Fruit fly (Drosophila melanogaster) whole organism, adult: Measurements from ENCODE around the gene CG44837.

Source experiments
- CG11617 ChIP-seq: fragments of 200-800 bp; sonication (Bioruptor generic); optimal IDR thresholded peaks from 2 replicates; lab custom pipeline; 2017; ENCODE audit warnings: mild to moderate bottlenecking, missing biosample characterization, missing genetic modification reagents, missing genetic modification characterization
- CG12768 ChIP-seq: fragments of 200-800 bp; sonication (Bioruptor generic); optimal IDR thresholded peaks from 2 replicates; lab custom pipeline; 2017; ENCODE audit warnings: missing biosample characterization, missing genetic modification characterization, mild to moderate bottlenecking, moderate library complexity, missing genetic modification reagents
- CG14711 ChIP-seq: fragments of 200-800 bp; sonication (Bioruptor generic); optimal IDR thresholded peaks from 2 replicates; lab custom pipeline; 2018; ENCODE audit warnings: missing biosample characterization, mild to moderate bottlenecking, missing genetic modification characterization, moderate library complexity
- CG1620 ChIP-seq: fragments of 200-800 bp; sonication (Bioruptor generic); optimal IDR thresholded peaks from 2 replicates; lab custom pipeline; 2016; ENCODE audit warnings: missing biosample characterization, missing genetic modification characterization
- CG33017 ChIP-seq: fragments of 200-800 bp; sonication (Bioruptor generic); optimal IDR thresholded peaks from 2 replicates; lab custom pipeline; 2018; ENCODE audit warnings: missing biosample characterization, mild to moderate bottlenecking, missing genetic modification characterization, moderate library complexity
- CG5204 ChIP-seq: fragments of 200-800 bp; sonication (Bioruptor generic); optimal IDR thresholded peaks from 2 replicates; lab custom pipeline; 2016; ENCODE audit warnings: missing biosample characterization, missing genetic modification characterization
- CG7045 ChIP-seq: fragments of 200-800 bp; sonication (Bioruptor generic); optimal IDR thresholded peaks from 2 replicates; lab custom pipeline; 2017; ENCODE audit warnings: missing biosample characterization, mild to moderate bottlenecking, missing genetic modification characterization
- CG7101 ChIP-seq: fragments of 200-800 bp; sonication (Bioruptor generic); optimal IDR thresholded peaks from 2 replicates; lab custom pipeline; 2018; ENCODE audit warnings: missing biosample characterization, mild to moderate bottlenecking, missing genetic modification characterization, moderate library complexity
- Clk ChIP-seq: fragments of 200-800 bp; sonication (Bioruptor generic); optimal IDR thresholded peaks from 2 replicates; lab custom pipeline; 2017; ENCODE audit warnings: missing biosample characterization, missing genetic modification characterization
- Crg-1 ChIP-seq: fragments of 200-800 bp; sonication (Bioruptor generic); optimal IDR thresholded peaks from 2 replicates; lab custom pipeline; 2016; ENCODE audit warnings: missing biosample characterization, missing genetic modification characterization
- Hr96 ChIP-seq: fragments of 200-800 bp; sonication (Bioruptor generic); optimal IDR thresholded peaks from 2 replicates; lab custom pipeline; 2016; ENCODE audit warnings: missing biosample characterization, missing genetic modification characterization
- Mnt ChIP-seq: fragments of 200-800 bp; sonication (Bioruptor generic); optimal IDR thresholded peaks from 2 replicates; lab custom pipeline; 2016; ENCODE audit warnings: missing biosample characterization, mild to moderate bottlenecking, missing genetic modification characterization
- bab1 ChIP-seq: fragments of 200-800 bp; sonication (Bioruptor generic); optimal IDR thresholded peaks from 3 replicates; lab custom pipeline; 2019; ENCODE audit warnings: missing biosample characterization, mild to moderate bottlenecking, missing genetic modification characterization, moderate library complexity
- cic ChIP-seq: fragments of 200-800 bp; sonication (Bioruptor generic); optimal IDR thresholded peaks from 2 replicates; lab custom pipeline; 2017; ENCODE audit warnings: missing biosample characterization, mild to moderate bottlenecking, missing genetic modification characterization, moderate library complexity
- cnc ChIP-seq, 2 experiments: fragments of >200 bp; optimal IDR thresholded peaks; 2 replicates each; lab custom pipeline; 2017
- kay ChIP-seq: fragments of 200-800 bp; sonication (Bioruptor generic); peaks from one replicate; lab custom pipeline; 2016; ENCODE audit warnings: missing biosample characterization, missing genetic modification characterization, borderline replicate concordance
- ovo ChIP-seq: fragments of 200-800 bp; sonication (Bioruptor generic); optimal IDR thresholded peaks from 2 replicates; lab custom pipeline; 2016; ENCODE audit warnings: missing biosample characterization, missing genetic modification characterization
- pad ChIP-seq: fragments of 200-800 bp; sonication (Bioruptor generic); optimal IDR thresholded peaks from 3 replicates; lab custom pipeline; 2017; ENCODE audit warnings: missing biosample characterization, missing genetic modification characterization, mild to moderate bottlenecking, moderate library complexity, missing genetic modification reagents
- tj ChIP-seq: fragments of 200-800 bp; sonication (Bioruptor generic); optimal IDR thresholded peaks from 3 replicates; lab custom pipeline; 2017; ENCODE audit warnings: missing biosample characterization, mild to moderate bottlenecking, missing genetic modification characterization, moderate library complexity
- toe ChIP-seq: fragments of 200-800 bp; sonication (Bioruptor generic); optimal IDR thresholded peaks from 2 replicates; lab custom pipeline; 2016; ENCODE audit warnings: missing biosample characterization, missing genetic modification characterization

Gene CG44837

DNA sequence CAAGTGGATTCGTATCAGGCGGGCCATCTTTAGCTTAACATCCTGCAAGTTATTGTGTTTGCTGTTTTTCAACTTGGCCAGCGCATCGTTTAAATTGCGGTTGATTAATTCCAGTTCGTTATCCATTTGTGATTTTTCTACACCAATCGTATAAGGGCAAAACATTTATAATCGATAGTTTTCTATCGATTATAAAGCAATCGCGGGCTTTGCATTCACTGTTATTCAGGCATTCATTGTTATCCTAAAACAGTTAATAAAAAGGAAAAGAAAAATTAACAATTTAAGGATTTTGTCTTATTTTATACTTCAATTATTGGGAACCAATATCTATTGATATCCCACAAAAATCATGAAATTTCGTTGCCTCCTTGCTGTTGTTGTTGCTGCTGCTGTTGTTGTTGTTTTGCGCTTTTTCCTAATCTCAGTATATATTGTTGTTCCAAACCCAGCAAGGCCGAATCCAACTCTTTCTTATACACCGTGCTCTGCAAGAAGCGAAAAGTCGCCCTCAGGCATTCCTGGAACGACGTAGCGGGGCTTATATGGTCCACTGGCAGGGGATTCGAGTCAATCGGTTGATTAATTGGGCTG is 113.0 kb downstream of the CG44837 start, which contains the start of gene CG32095:
TSS of gene CG32095 (minus strand) at position 173 of the 594 bp plus-strand sequence.
- TF ChIP-seq tj (no peak), bab1 (GFP tag; lab: Kevin White, UChicago) (no peak), toe (GFP tag; lab: Kevin White, UChicago) (no peak), CG7045 (GFP tag; lab: Kevin White, UChicago) (no peak), cnc (optimal IDR thresholded peaks at IDR 0.05; lab: Kevin White, UChicago) (no peak), kay (GFP tag; lab: Kevin White, UChicago) (no peak), Hr96 (GFP tag; lab: Kevin White, UChicago) (no peak), Mnt (GFP tag; lab: Kevin White, UChicago) (no peak), Clk (no peak), CG1620 (GFP tag; lab: Kevin White, UChicago) (no peak), CG12768 (no peak)

DNA sequence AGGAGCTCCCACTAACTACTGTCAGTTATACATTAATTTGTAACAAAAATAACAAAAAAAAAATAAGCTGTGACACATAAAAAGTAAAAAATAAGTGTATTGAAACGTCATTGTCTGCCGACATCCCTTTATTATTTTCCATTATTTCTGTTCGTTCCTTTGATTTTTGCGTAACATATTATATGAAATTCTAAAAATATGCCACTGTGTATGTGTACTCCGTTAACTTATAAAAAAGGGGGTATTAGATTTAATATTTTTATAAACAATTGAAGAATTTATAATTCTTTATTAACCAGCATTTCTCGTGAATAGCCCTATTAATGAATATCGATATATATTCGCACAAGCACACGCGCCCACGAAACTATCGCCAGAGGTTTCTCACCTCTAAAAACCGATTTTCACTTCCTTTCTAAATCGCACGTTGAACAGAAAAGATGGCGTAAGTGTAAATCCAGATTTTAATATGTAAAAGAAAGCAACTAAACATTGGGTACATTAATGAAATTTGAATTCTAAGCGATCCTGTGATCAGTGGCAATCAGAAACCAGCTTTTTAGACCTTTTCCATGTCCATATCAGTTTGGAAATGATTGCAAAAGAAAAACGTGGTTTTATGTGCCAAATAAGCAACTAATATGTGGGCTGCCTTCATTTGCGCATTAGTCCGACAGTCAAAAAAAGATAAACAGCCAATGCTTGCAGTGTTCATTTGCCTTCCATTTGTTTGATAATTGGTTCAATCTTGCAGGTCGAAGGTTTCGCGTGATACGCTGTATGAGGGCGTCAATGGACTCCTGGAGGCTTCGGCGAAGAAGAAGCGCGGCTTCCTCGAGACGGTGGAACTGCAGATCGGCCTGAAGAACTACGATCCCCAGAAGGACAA is 116.0 kb downstream of the CG44837 start, which contains the start of gene RpL10Ab:
TSS of gene RpL10Ab (plus strand) at position 406 of the 889 bp plus-strand sequence.
- TF ChIP-seq Hr96 (GFP tag; lab: Kevin White, UChicago) (peak; percentile 50), cnc (optimal IDR thresholded peaks at IDR 0.05; lab: Kevin White, UChicago) (no peak), Mnt (GFP tag; lab: Kevin White, UChicago) (peak; percentile 88), tj (peak; percentile 26), ovo (GFP tag; lab: Kevin White, UChicago) (peak; percentile 51), cic (GFP tag; lab: Kevin White, UChicago) (no peak), pad (GFP tag; lab: Kevin White, UChicago) (peak; percentile 49), CG7101 (tag; lab: Kevin White, UChicago) (peak; percentile 72), toe (GFP tag; lab: Kevin White, UChicago) (peak; percentile 60), kay (GFP tag; lab: Kevin White, UChicago) (peak; percentile 89), CG5204 (GFP tag; lab: Kevin White, UChicago) (peak; percentile 24), CG1620 (GFP tag; lab: Kevin White, UChicago) (peak; percentile 77), CG14711 (tag; lab: Kevin White, UChicago) (peak; percentile 40), CG33017 (tag; lab: Kevin White, UChicago) (peak; percentile 58), CG7045 (GFP tag; lab: Kevin White, UChicago) (peak; percentile 15), Clk (no peak), CG11617 (peak; percentile 73), bab1 (GFP tag; lab: Kevin White, UChicago) (peak; percentile 72), CG12768 (peak; percentile 38), Crg-1 (GFP tag; lab: Kevin White, UChicago) (no peak)

DNA sequence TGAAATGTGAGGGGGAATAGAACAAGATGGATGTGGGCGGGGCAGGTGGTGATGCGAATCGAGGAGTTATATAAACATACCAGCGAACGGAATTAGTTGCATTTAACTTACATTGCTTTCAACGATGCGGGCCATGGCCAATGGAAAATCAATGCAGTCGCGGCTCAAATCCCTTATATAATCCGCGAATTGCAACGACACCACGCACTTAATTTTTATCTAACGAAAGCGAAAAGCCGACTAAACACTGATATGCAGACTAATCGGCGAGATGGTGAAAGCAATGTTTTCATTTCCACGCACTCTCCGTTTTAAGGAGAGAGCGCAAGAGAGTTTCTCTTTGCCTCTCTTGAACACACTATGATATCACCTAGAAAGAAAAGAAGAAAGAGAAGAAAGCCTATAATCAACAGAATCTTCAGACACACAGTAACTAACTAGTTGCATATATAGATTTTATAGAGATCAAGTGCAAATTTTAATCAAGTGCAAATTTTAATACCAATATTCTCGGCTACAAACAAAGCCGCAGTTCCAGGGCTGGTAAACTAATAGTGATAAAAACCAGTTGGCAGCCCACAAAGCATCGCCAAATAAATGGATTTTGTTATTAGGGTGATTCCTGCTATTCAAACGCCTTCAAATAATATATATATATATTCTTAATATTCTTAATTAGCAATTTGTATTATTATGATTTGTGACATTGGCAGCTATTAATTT is 116.8 kb downstream of the CG44837 start, which contains the start of the genes CG11597 and CG5946:
TSS of gene CG11597 (minus strand) at position 553 of the 723 bp plus-strand sequence.
TSS of gene CG5946 (minus strand) at position 553 of the 723 bp plus-strand sequence.
- TF ChIP-seq bab1 (GFP tag; lab: Kevin White, UChicago), result no peak
- TF ChIP-seq kay (GFP tag; lab: Kevin White, UChicago), result no peak
- no peak for TF ChIP-seq CG7045 (GFP tag; lab: Kevin White, UChicago)
- no peak for TF ChIP-seq toe (GFP tag; lab: Kevin White, UChicago)
- no peak for TF ChIP-seq CG33017 (tag; lab: Kevin White, UChicago)
- no peak for TF ChIP-seq CG11617
- TF ChIP-seq Hr96 (GFP tag; lab: Kevin White, UChicago), result no peak
- no peak for TF ChIP-seq Mnt (GFP tag; lab: Kevin White, UChicago)
- no peak for TF ChIP-seq CG7101 (tag; lab: Kevin White, UChicago)
- TF ChIP-seq Crg-1 (GFP tag; lab: Kevin White, UChicago), result no peak
- TF ChIP-seq pad (GFP tag; lab: Kevin White, UChicago), result no peak
- TF ChIP-seq CG5204 (GFP tag; lab: Kevin White, UChicago), result no peak
- no peak for TF ChIP-seq CG1620 (GFP tag; lab: Kevin White, UChicago)
- no peak for TF ChIP-seq Clk
- no peak for TF ChIP-seq CG12768
- TF ChIP-seq tj, result no peak
- no peak for TF ChIP-seq cnc (optimal IDR thresholded peaks at IDR 0.05; lab: Kevin White, UChicago)
- no peak for TF ChIP-seq cic (GFP tag; lab: Kevin White, UChicago)

DNA sequence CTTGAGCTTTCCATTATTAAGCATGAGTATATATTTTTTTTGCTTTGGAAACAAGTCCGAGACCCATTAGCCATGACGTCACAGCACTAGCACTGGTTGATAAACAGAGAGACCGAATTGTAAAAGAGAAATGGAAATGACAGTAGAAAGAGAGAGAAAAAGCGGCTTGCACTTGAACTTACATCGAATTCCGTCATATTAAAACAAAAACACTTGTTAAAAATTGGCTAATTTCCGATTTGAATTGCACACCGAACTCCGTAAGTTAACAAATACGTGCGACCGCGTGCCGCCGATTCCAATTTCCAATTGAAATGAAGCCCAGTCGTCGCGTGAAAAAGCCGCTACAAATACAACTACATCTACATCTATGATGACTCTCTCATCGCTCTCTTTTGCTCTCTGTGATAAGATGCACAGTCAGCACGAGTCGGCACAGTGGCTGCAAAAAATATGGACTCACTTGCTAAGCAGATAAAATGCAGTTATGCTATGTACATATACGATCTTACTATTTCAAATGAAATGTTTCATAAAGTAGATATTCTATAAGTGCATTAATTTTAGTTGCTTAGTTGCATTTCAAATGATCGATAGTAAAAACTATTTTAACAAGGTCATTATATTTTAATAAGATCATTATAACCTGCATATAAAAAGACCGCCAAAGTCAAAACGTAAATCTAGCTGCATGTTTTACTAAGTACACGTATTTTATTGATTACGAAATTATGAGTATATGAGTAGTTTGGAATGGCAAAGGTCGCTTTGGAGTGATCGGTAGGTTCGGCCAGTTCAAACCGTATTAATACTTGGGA is 118.8 kb downstream of the CG44837 start:
- TF ChIP-seq CG5204 (GFP tag; lab: Kevin White, UChicago) (no peak), cic (GFP tag; lab: Kevin White, UChicago) (peak; percentile 91), CG11617 (peak; percentile 37), Clk (no peak), CG12768 (peak; percentile 12), tj (peak; percentile 99), pad (GFP tag; lab: Kevin White, UChicago) (no peak), CG33017 (tag; lab: Kevin White, UChicago) (peak; percentile 60), toe (GFP tag; lab: Kevin White, UChicago) (peak; percentile 24), CG1620 (GFP tag; lab: Kevin White, UChicago) (peak; percentile 33), CG7045 (GFP tag; lab: Kevin White, UChicago) (peak; percentile 32), ovo (GFP tag; lab: Kevin White, UChicago) (peak; percentile 83), bab1 (GFP tag; lab: Kevin White, UChicago) (peak; percentile 64), Crg-1 (GFP tag; lab: Kevin White, UChicago) (no peak), CG14711 (tag; lab: Kevin White, UChicago) (no peak), Hr96 (GFP tag; lab: Kevin White, UChicago) (peak; percentile 30), cnc (optimal IDR thresholded peaks at IDR 0.05; lab: Kevin White, UChicago) (peak; percentile 65 to 92), kay (GFP tag; lab: Kevin White, UChicago) (peak; percentile 99), CG7101 (tag; lab: Kevin White, UChicago) (peak; percentile 51), Mnt (GFP tag; lab: Kevin White, UChicago) (peak; percentile 89)
